Fruit fly (Drosophila melanogaster) whole organism, larva: ENCODE measurements around the gene CG5399.
A peak's percentile ranks its signal among the peaks of the same experiment; 100 is the strongest.

ENCODE experiments used
- noc ChIP-seq: fragments of 200-800 bp; sonication (Bioruptor generic); optimal IDR thresholded peaks from 3 replicates; lab custom pipeline; 2019; ENCODE audit warnings: missing biosample characterization, mild to moderate bottlenecking, missing genetic modification characterization, moderate library complexity

The CG5399 gene

dm6 chr3R:15672302-15672701, 22.7 kb upstream of the CG5399 start:
- no peak for TF ChIP-seq noc (tag; lab: Kevin White, UChicago)

- TF ChIP-seq noc (tag; lab: Kevin White, UChicago): no peak
These were observed 21.8 kb upstream of the CG5399 start for dm6 chr3R:15673248-15673647.

dm6 chr3R:15676186-15677073, 18.6 kb upstream of the CG5399 start:
- no peak for TF ChIP-seq noc (tag; lab: Kevin White, UChicago)

- TF ChIP-seq noc (tag; lab: Kevin White, UChicago): no peak
These were observed 18.0 kb upstream of the CG5399 start for dm6 chr3R:15677074-15677409.

dm6 chr3R:15677550-15677973, 17.5 kb upstream of the CG5399 start:
- no peak for TF ChIP-seq noc (tag; lab: Kevin White, UChicago)

dm6 chr3R:15678765-15679514, 16.1 kb upstream of the CG5399 start:
- TF ChIP-seq noc (tag; lab: Kevin White, UChicago): no peak

dm6 chr3R:15679989-15680388, 15.1 kb upstream of the CG5399 start:
- no peak for TF ChIP-seq noc (tag; lab: Kevin White, UChicago)

- no peak for TF ChIP-seq noc (tag; lab: Kevin White, UChicago)
These were observed 14.4 kb upstream of the CG5399 start for dm6 chr3R:15680666-15681065.

dm6 chr3R:15688441-15688840, 6.6 kb upstream of the CG5399 start:
- TF ChIP-seq noc (tag; lab: Kevin White, UChicago): no peak

dm6 chr3R:15692786-15693185, 2.3 kb upstream of the CG5399 start, which contains the start of gene CG31446:
CG31446 (plus strand) TSS chr3R:15693086.
- TF ChIP-seq noc (tag; lab: Kevin White, UChicago): no peak

dm6 chr3R:15694332-15694731, 709 bp upstream of the CG5399 start:
- TF ChIP-seq noc (tag; lab: Kevin White, UChicago): no peak

dm6 chr3R:15696461-15697044, 1.5 kb downstream of the CG5399 start:
- TF ChIP-seq noc (tag; lab: Kevin White, UChicago): peak; percentile 34

dm6 chr3R:15700801-15701200, 5.8 kb downstream of the CG5399 start:
- TF ChIP-seq noc (tag; lab: Kevin White, UChicago): no peak

dm6 chr3R:15704376-15704775, 9.3 kb downstream of the CG5399 start, which contains the start of gene CG5404:
CG5404 (plus strand) TSS chr3R:15704676.
- TF ChIP-seq noc (tag; lab: Kevin White, UChicago): no peak

dm6 chr3R:15716485-15716884, 21.4 kb downstream of the CG5399 start, which contains the start of gene CG31294:
CG31294 (minus strand) TSS chr3R:15716585.
- TF ChIP-seq noc (tag; lab: Kevin White, UChicago): no peak

- TF ChIP-seq noc (tag; lab: Kevin White, UChicago): no peak
These were observed 35.6 kb downstream of the CG5399 start for dm6 chr3R:15730629-15731028.
